Fruit fly (Drosophila melanogaster) whole organism, prepupa: ENCODE measurements around the gene CG42818.

Experiments used
- CG6792 ChIP-seq: fragments of 200-800 bp; sonication (Bioruptor generic); optimal IDR thresholded peaks from 3 replicates; lab custom pipeline; 2016; ENCODE audit warnings: missing biosample characterization, missing genetic modification characterization
- CG9139 ChIP-seq: fragments of 200-800 bp; sonication (Bioruptor generic); optimal IDR thresholded peaks from 3 replicates; lab custom pipeline; 2017; ENCODE audit warnings: missing biosample characterization, mild to moderate bottlenecking, missing genetic modification characterization

- TF ChIP-seq CG6792 (GFP tag; lab: Kevin White, UChicago) (peak; percentile 13), CG9139 (GFP tag; lab: Kevin White, UChicago) (no peak)
Measured at dm6 chr2L:16267159-16268065, 25.7 kb downstream of the CG42818 start.
